Worm (Caenorhabditis elegans): ENCODE measurements around the gene str-33.

str-33 gene

DNA sequence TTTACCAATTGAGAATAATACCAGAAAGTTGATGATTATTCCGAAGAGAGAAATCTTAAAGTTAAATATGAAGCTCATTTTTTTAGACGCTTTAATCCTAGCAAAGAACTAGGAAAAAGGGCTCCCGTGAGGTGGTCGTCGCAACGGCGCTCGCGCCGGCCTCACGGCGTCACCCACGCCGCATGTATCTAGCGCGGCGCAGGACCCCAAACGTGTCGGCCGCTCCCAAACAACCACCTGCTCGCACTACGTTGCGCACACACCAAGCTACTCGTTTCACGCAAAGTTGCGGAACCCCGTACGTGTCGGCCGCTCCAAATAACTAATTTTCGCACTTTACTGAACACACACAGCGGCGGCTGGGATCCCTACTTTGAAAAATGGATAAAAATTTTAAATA is 18.1 kb downstream of the str-33 start:
- TF ChIP-seq spr-3 (GFP tag; optimal IDR thresholded peaks at IDR 0.05) (no peak), nhr-237 (tag; optimal IDR thresholded peaks at IDR 0.05) (no peak), set-16 (GFP tag; IDR thresholded peaks at IDR 0.05) (peak; percentile 85), mxl-2 (GFP tag; conservative IDR thresholded peaks at IDR 0.05) (no peak)

DNA sequence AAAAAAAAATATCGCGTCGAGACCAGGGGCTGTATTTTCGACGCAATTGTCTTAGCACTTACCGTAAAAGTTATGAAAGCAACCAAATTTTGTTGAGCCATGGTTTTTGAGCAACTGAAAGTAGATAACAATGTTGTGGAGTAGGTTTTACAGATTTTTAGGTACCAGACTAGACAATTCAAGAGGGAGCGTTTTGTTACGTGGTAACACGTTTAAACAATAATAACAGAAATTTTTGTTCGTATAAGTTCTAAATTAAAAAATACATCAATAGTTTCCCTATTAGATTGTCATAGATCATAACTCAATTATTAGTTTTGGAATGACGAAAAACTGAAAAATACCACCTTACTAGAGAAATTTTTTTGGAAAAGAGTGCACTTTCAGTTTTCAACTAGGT is 21.7 kb downstream of the str-33 start, which contains the start of gene srx-24:
TSS of gene srx-24 (minus strand) at position 101 of the 400 bp plus-strand sequence.
- TF ChIP-seq F49E8.2 (tag; optimal IDR thresholded peaks at IDR 0.05; ENCODE audit: borderline replicate concordance) (no peak), nhr-11 (tag; optimal IDR thresholded peaks at IDR 0.05) (no peak), unc-39 (tag; optimal IDR thresholded peaks at IDR 0.05) (no peak), cey-2 (tag; optimal IDR thresholded peaks at IDR 0.05; ENCODE audit: borderline replicate concordance, insufficient read depth) (no peak), spr-1 (tag; optimal IDR thresholded peaks at IDR 0.05) (no peak), F26F4.8 (GFP tag; conservative IDR thresholded peaks at IDR 0.05) (no peak), ceh-62 (tag; optimal IDR thresholded peaks at IDR 0.05) (no peak), lin-29 (GFP tag; IDR thresholded peaks at IDR 0.05) (no peak), pha-4 (GFP tag; IDR thresholded peaks at IDR 0.05) (no peak), pha-4 (tag; optimal IDR thresholded peaks at IDR 0.05) (no peak), Y48G9A.11 (GFP tag; IDR thresholded peaks at IDR 0.05) (no peak), mep-1 (tag; optimal IDR thresholded peaks at IDR 0.05) (no peak), ceh-82 (tag; optimal IDR thresholded peaks at IDR 0.05) (no peak), ZK337.2 (GFP tag; IDR thresholded peaks at IDR 0.05) (no peak), egl-27 (tag; optimal IDR thresholded peaks at IDR 0.05) (no peak), egl-43 (GFP tag; IDR thresholded peaks at IDR 0.05) (no peak), D1046.2 (GFP tag; IDR thresholded peaks at IDR 0.05) (no peak), mxl-3 (GFP tag; optimal IDR thresholded peaks at IDR 0.05) (no peak), dmd-9 (GFP tag; IDR thresholded peaks at IDR 0.05) (no peak), ceh-32 (tag; optimal IDR thresholded peaks at IDR 0.05; ENCODE audit: poor library complexity) (no peak)

DNA sequence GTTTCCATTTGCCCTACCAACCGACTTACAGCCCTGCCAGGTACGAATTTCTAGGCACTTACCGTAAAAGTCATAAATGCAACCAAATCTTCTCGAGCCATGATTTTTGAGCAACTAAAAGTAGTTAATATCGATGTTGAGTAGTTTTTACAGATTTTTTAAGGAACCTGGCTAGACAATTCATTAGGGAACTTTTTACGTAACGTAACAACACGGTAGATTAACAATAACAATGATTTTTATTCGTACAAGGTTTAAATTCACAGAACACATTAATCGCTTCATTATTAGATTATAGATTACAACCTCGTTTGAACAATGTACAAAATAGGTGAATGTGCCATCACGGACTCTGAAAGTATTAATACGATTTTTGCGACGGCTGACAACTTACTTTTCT is 24.7 kb downstream of the str-33 start, which contains the start of gene srx-26:
TSS of gene srx-26 (minus strand) at position 101 of the 400 bp plus-strand sequence.
- no peak for TF ChIP-seq Y105C5A.15 (GFP tag; IDR thresholded peaks at IDR 0.05)
- TF ChIP-seq mep-1 (tag; optimal IDR thresholded peaks at IDR 0.05) = no peak
- no peak for TF ChIP-seq F26F4.8 (GFP tag; conservative IDR thresholded peaks at IDR 0.05)
- TF ChIP-seq saeg-2 (GFP tag; IDR thresholded peaks at IDR 0.05) = no peak
- no peak for TF ChIP-seq hlh-30 (tag; optimal IDR thresholded peaks at IDR 0.05; ENCODE audit: insufficient read depth)
- no peak for TF ChIP-seq lin-15B (tag; optimal IDR thresholded peaks at IDR 0.05)
- TF ChIP-seq lin-38 (GFP tag; IDR thresholded peaks at IDR 0.05) = no peak
- TF ChIP-seq ZK546.5 (tag; optimal IDR thresholded peaks at IDR 0.05) = no peak
- TF ChIP-seq snpc-4 (tag; optimal IDR thresholded peaks at IDR 0.05) = no peak
- no peak for TF ChIP-seq lin-39 (tag; optimal IDR thresholded peaks at IDR 0.05)
- no peak for TF ChIP-seq lin-1 (GFP tag; IDR thresholded peaks at IDR 0.05)
- no peak for TF ChIP-seq ctbp-1 (GFP tag; IDR thresholded peaks at IDR 0.05)
- no peak for TF ChIP-seq mes-2 (tag; optimal IDR thresholded peaks at IDR 0.05; ENCODE audit: poor library complexity, severe bottlenecking)

DNA sequence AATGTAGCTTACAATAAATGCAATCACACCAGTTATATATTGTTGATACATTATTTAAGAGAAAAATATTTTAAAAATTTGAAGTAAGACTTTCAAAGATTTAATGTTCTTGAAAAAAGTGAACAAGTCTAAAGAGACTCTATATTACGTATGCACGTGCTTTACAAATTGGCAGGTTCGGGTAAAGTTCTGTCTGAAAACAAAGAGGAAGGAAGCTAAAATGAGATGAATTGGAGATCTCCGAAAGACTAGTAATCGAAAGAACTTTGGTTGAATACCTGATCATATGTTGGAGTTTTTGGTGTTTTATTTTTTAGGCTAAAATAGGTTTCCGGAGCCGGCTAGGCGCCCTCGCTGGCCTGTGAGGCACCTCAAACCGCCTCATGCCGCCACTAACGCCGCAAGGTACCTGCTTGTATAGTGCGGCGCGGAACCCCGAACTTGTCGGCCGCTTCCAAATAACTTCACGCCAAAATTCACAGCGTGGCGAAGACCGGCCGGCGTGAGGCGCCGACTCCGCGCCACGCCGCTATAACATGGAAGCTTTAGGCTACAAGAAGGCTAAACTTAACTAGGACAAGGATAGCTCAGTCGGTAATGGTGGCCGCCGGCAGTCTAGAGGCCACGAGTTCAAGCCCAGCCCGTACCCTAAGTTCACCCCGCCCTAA is 29.0 kb downstream of the str-33 start, which contains the start of gene srx-28:
TSS of gene srx-28 (minus strand) at position 51 of the 668 bp plus-strand sequence.
- TF ChIP-seq F49E8.2 (tag; optimal IDR thresholded peaks at IDR 0.05; ENCODE audit: borderline replicate concordance) (no peak), saeg-2 (GFP tag; IDR thresholded peaks at IDR 0.05) (no peak), zip-2 (tag; optimal IDR thresholded peaks at IDR 0.05) (no peak), aha-1 (tag) (peak; percentile 37), dmd-9 (GFP tag; IDR thresholded peaks at IDR 0.05) (0 out of 2 replicates have a peak, but pooled peaks have one; percentile 48), nhr-25 (tag; optimal IDR thresholded peaks at IDR 0.05; ENCODE audit: borderline replicate concordance, insufficient read depth) (no peak), set-16 (GFP tag; IDR thresholded peaks at IDR 0.05) (peak; percentile 86), zip-11 (GFP tag; IDR thresholded peaks at IDR 0.05) (no peak)

Data from whole organism, L4 larva.